Worm (Caenorhabditis elegans): ENCODE data around the gene F19C7.2.

F19C7.2 gene

ce11 chrIV:4599352-4600004 is at the start of gene F19C7.2:
TSS of gene F19C7.2 (plus strand) at chrIV:4599954.
- TF ChIP-seq elt-2 (tag; optimal IDR thresholded peaks at IDR 0.05) (peak; percentile 24), nhr-232 (tag; optimal IDR thresholded peaks at IDR 0.05) (no peak)

- TF ChIP-seq elt-4 (tag; optimal IDR thresholded peaks at IDR 0.05) (no peak), nhr-11 (tag; optimal IDR thresholded peaks at IDR 0.05) (no peak), lim-6 (tag; optimal IDR thresholded peaks at IDR 0.05) (no peak), fkh-10 (GFP tag; optimal IDR thresholded peaks at IDR 0.05) (no peak), lin-11 (tag; optimal IDR thresholded peaks at IDR 0.05) (no peak), pag-3 (tag; optimal IDR thresholded peaks at IDR 0.05; ENCODE audit: borderline replicate concordance) (no peak), Y22D7AL.16 (tag; optimal IDR thresholded peaks at IDR 0.05) (no peak), ceh-6 (GFP tag; optimal IDR thresholded peaks at IDR 0.05) (no peak), ceh-45 (GFP tag; IDR thresholded peaks at IDR 0.05) (no peak), unc-55 (GFP tag; optimal IDR thresholded peaks at IDR 0.05) (no peak), elt-2 (tag; optimal IDR thresholded peaks at IDR 0.05) (no peak), ztf-16 (tag; optimal IDR thresholded peaks at IDR 0.05) (no peak), pqm-1 (tag; optimal IDR thresholded peaks at IDR 0.05) (no peak), ceh-30 (tag; optimal IDR thresholded peaks at IDR 0.05) (no peak)
Measured at ce11 chrIV:4551562-4551961, 48.2 kb upstream of the F19C7.2 start.

- TF ChIP-seq pat-9 (tag; optimal IDR thresholded peaks at IDR 0.05) (no peak), nfya-1 (tag; optimal IDR thresholded peaks at IDR 0.05) (no peak), pros-1 (tag; optimal IDR thresholded peaks at IDR 0.05) (no peak), ceh-19 (GFP tag; optimal IDR thresholded peaks at IDR 0.05) (no peak), pha-2 (tag; optimal IDR thresholded peaks at IDR 0.05) (no peak), hlh-15 (tag; optimal IDR thresholded peaks at IDR 0.05) (no peak), ceh-2 (tag; optimal IDR thresholded peaks at IDR 0.05) (no peak), fkh-10 (GFP tag; optimal IDR thresholded peaks at IDR 0.05) (no peak), tbx-7 (tag; optimal IDR thresholded peaks at IDR 0.05) (no peak), odd-2 (tag; optimal IDR thresholded peaks at IDR 0.05) (no peak), sox-2 (GFP tag; IDR thresholded peaks at IDR 0.05) (no peak), ets-4 (tag; optimal IDR thresholded peaks at IDR 0.05) (no peak), elt-2 (tag; optimal IDR thresholded peaks at IDR 0.05) (no peak), hlh-8 (tag; optimal IDR thresholded peaks at IDR 0.05) (no peak), K09A11.1 (tag; optimal IDR thresholded peaks at IDR 0.05; ENCODE audit: insufficient read depth) (no peak), nhr-11 (tag; optimal IDR thresholded peaks at IDR 0.05) (no peak), fax-1 (tag; optimal IDR thresholded peaks at IDR 0.05) (no peak), tbx-2 (tag; optimal IDR thresholded peaks at IDR 0.05) (no peak)
Measured at ce11 chrIV:4557130-4557529, 42.6 kb upstream of the F19C7.2 start.

ce11 chrIV:4557731-4558130 is 42.0 kb upstream of the F19C7.2 start:
- TF ChIP-seq rnt-1 (tag; optimal IDR thresholded peaks at IDR 0.05) (no peak), pha-4 (tag; optimal IDR thresholded peaks at IDR 0.05) (no peak), sdc-2 (tag; optimal IDR thresholded peaks at IDR 0.05) (no peak)

- no peak for TF ChIP-seq Y22D7AL.16 (tag; optimal IDR thresholded peaks at IDR 0.05)
- TF ChIP-seq ceh-19 (GFP tag; optimal IDR thresholded peaks at IDR 0.05), result no peak
- no peak for TF ChIP-seq ttx-3 (tag; optimal IDR thresholded peaks at IDR 0.05)
- no peak for TF ChIP-seq K02D7.2 (tag; optimal IDR thresholded peaks at IDR 0.05)
- TF ChIP-seq ceh-24 (tag; optimal IDR thresholded peaks at IDR 0.05), result no peak
- no peak for TF ChIP-seq pag-3 (tag; optimal IDR thresholded peaks at IDR 0.05; ENCODE audit: borderline replicate concordance)
- no peak for TF ChIP-seq che-1 (tag; optimal IDR thresholded peaks at IDR 0.05)
- TF ChIP-seq ceh-14 (tag; optimal IDR thresholded peaks at IDR 0.05), result no peak
- TF ChIP-seq pha-2 (tag; optimal IDR thresholded peaks at IDR 0.05), result no peak
- TF ChIP-seq dve-1 (tag; optimal IDR thresholded peaks at IDR 0.05), result no peak
- no peak for TF ChIP-seq syd-9 (tag; optimal IDR thresholded peaks at IDR 0.05)
- TF ChIP-seq hlh-8 (tag; optimal IDR thresholded peaks at IDR 0.05), result no peak
- no peak for TF ChIP-seq ets-4 (tag; optimal IDR thresholded peaks at IDR 0.05)
Measured at ce11 chrIV:4559160-4559559, 40.6 kb upstream of the F19C7.2 start.

Measured in whole organism, late embryonic.